Worm (Caenorhabditis elegans): Measurements from ENCODE around the gene kreg-1.

Gene kreg-1

ce11 chrX:8719888-8720287, 10.3 kb downstream of the kreg-1 start:
- TF ChIP-seq sma-9 (GFP tag; optimal IDR thresholded peaks at IDR 0.05) (peak; percentile 12), sma-9 (tag; optimal IDR thresholded peaks at IDR 0.05) (no peak), gmeb-1 (tag; optimal IDR thresholded peaks at IDR 0.05) (no peak), F13H6.1 (tag; optimal IDR thresholded peaks at IDR 0.05) (peak; percentile 10), mdl-1 (tag; optimal IDR thresholded peaks at IDR 0.05) (no peak)

- TF ChIP-seq ztf-4 (tag; optimal IDR thresholded peaks at IDR 0.05) (no peak), lin-11 (tag; optimal IDR thresholded peaks at IDR 0.05) (no peak), ceh-16 (tag; optimal IDR thresholded peaks at IDR 0.05) (no peak), peb-1 (tag; optimal IDR thresholded peaks at IDR 0.05) (no peak), ztf-1 (GFP tag; conservative IDR thresholded peaks at IDR 0.05) (no peak), nhr-6 (tag; optimal IDR thresholded peaks at IDR 0.05) (no peak), nhr-23 (tag; optimal IDR thresholded peaks at IDR 0.05) (no peak), nhr-237 (tag; optimal IDR thresholded peaks at IDR 0.05) (no peak), sma-9 (GFP tag; optimal IDR thresholded peaks at IDR 0.05) (no peak), sma-9 (tag; optimal IDR thresholded peaks at IDR 0.05) (no peak), mab-5 (tag; optimal IDR thresholded peaks at IDR 0.05) (no peak), nhr-21 (tag; optimal IDR thresholded peaks at IDR 0.05) (no peak), blmp-1 (tag; optimal IDR thresholded peaks at IDR 0.05; ENCODE audit: insufficient read depth) (no peak), nhr-129 (tag; optimal IDR thresholded peaks at IDR 0.05) (no peak), aly-2 (tag; optimal IDR thresholded peaks at IDR 0.05) (no peak), lin-13 (GFP tag; optimal IDR thresholded peaks at IDR 0.05) (no peak)
Measured at ce11 chrX:8720658-8721057, 11.1 kb downstream of the kreg-1 start, which contains the start of gene F53A9.9. F53A9.9 (minus strand) TSS chrX:8720758.

ce11 chrX:8721273-8721672, 11.7 kb downstream of the kreg-1 start:
- no peak for TF ChIP-seq lin-11 (tag; optimal IDR thresholded peaks at IDR 0.05)
- peak; percentile 12 for TF ChIP-seq sma-9 (GFP tag; optimal IDR thresholded peaks at IDR 0.05)
- no peak for TF ChIP-seq sma-9 (tag; optimal IDR thresholded peaks at IDR 0.05)
- TF ChIP-seq nhr-129 (tag; optimal IDR thresholded peaks at IDR 0.05): peak; percentile 34
- TF ChIP-seq F13H6.1 (tag; optimal IDR thresholded peaks at IDR 0.05): peak; percentile 37

- TF ChIP-seq blmp-1 (tag; optimal IDR thresholded peaks at IDR 0.05; ENCODE audit: insufficient read depth): no peak
- no peak for TF ChIP-seq lsy-2 (tag; optimal IDR thresholded peaks at IDR 0.05)
- no peak for TF ChIP-seq sem-4 (tag; optimal IDR thresholded peaks at IDR 0.05)
- no peak for TF ChIP-seq lin-39 (tag; optimal IDR thresholded peaks at IDR 0.05)
- TF ChIP-seq Y55F3AM.14 (GFP tag; optimal IDR thresholded peaks at IDR 0.05): no peak
- no peak for TF ChIP-seq elt-1 (tag; optimal IDR thresholded peaks at IDR 0.05)
- no peak for TF ChIP-seq unc-39 (tag; optimal IDR thresholded peaks at IDR 0.05)
- TF ChIP-seq egl-27 (tag; optimal IDR thresholded peaks at IDR 0.05): no peak
- no peak for TF ChIP-seq ceh-16 (tag; optimal IDR thresholded peaks at IDR 0.05)
- no peak for TF ChIP-seq nhr-25 (tag; optimal IDR thresholded peaks at IDR 0.05)
- TF ChIP-seq ztf-1 (GFP tag; conservative IDR thresholded peaks at IDR 0.05): no peak
- no peak for TF ChIP-seq mab-5 (tag; optimal IDR thresholded peaks at IDR 0.05)
- TF ChIP-seq skn-1 (tag; optimal IDR thresholded peaks at IDR 0.05): no peak
Measured at ce11 chrX:8723127-8723600, 13.6 kb downstream of the kreg-1 start, which contains the start of gene tnt-2. tnt-2 (minus strand) TSS chrX:8723550.

ce11 chrX:8723840-8724239, 14.3 kb downstream of the kreg-1 start:
- no peak for TF ChIP-seq unc-62 (GFP tag; optimal IDR thresholded peaks at IDR 0.05)
- no peak for TF ChIP-seq C34F6.9 (tag; optimal IDR thresholded peaks at IDR 0.05)
- no peak for TF ChIP-seq ceh-82 (tag; optimal IDR thresholded peaks at IDR 0.05)
- TF ChIP-seq sem-4 (tag; optimal IDR thresholded peaks at IDR 0.05): peak; percentile 22
- peak; percentile 6 for TF ChIP-seq lin-13 (GFP tag; optimal IDR thresholded peaks at IDR 0.05)
- TF ChIP-seq alr-1 (tag; optimal IDR thresholded peaks at IDR 0.05): no peak
- no peak for TF ChIP-seq nhr-23 (tag; optimal IDR thresholded peaks at IDR 0.05)
- no peak for TF ChIP-seq ZK546.5 (tag; optimal IDR thresholded peaks at IDR 0.05)
- peak; percentile 33 for TF ChIP-seq snpc-4 (tag; optimal IDR thresholded peaks at IDR 0.05)
- TF ChIP-seq Y55F3AM.14 (GFP tag; optimal IDR thresholded peaks at IDR 0.05): no peak
- peak; percentile 59 for TF ChIP-seq nhr-129 (tag; optimal IDR thresholded peaks at IDR 0.05)
- no peak for TF ChIP-seq mdl-1 (tag; optimal IDR thresholded peaks at IDR 0.05)
- TF ChIP-seq sma-9 (GFP tag; optimal IDR thresholded peaks at IDR 0.05): peak; percentile 46
- no peak for TF ChIP-seq sma-9 (tag; optimal IDR thresholded peaks at IDR 0.05)
- peak; percentile 83 for TF ChIP-seq F13H6.1 (tag; optimal IDR thresholded peaks at IDR 0.05)
- no peak for TF ChIP-seq ceh-16 (tag; optimal IDR thresholded peaks at IDR 0.05)
- TF ChIP-seq ztf-11 (tag; optimal IDR thresholded peaks at IDR 0.05): no peak
- no peak for TF ChIP-seq elt-3 (tag; optimal IDR thresholded peaks at IDR 0.05)
- TF ChIP-seq zag-1 (tag; optimal IDR thresholded peaks at IDR 0.05): no peak
- TF ChIP-seq lsy-2 (tag; optimal IDR thresholded peaks at IDR 0.05): peak in 1 of 2 experiments; percentile 35
